Worm (Caenorhabditis elegans) whole organism, young adult: ENCODE data around the gene R08C7.11.
A peak's percentile ranks its signal among the peaks of the same experiment; 100 is the strongest.

Source experiments
- B0019.2 ChIP-seq: fragments of 200-800 bp; sonication (Bioruptor generic); conservative IDR thresholded peaks from 2 replicates; pipeline ENCODE4 v1.3.6; 2022; ENCODE audit warnings: missing genetic modification reagents, missing genetic modification characterization, missing compliant biosample characterization
- C17E4.6 ChIP-seq: fragments of 200-800 bp; sonication (Bioruptor generic); IDR thresholded peaks from 2 replicates; pipeline ENCODE4 v1.3.6; 2022; ENCODE audit warnings: missing genetic modification reagents, missing genetic modification characterization, missing compliant biosample characterization
- F23B12.7 ChIP-seq: sonication (generic microtip); optimal IDR thresholded peaks from 2 replicates; lab custom pipeline; 2017; ENCODE audit warnings: missing genetic modification characterization, mild to moderate bottlenecking, missing compliant biosample characterization, antibody characterized with exemption, moderate library complexity; ENCODE audit not compliant: insufficient read depth
- F33H1.4 ChIP-seq: fragments of 200-800 bp; sonication (Bioruptor generic); IDR thresholded peaks from 2 replicates; pipeline ENCODE4 v1.3.6; 2022; ENCODE audit warnings: missing genetic modification reagents, missing genetic modification characterization, missing compliant biosample characterization
- F49E8.2 ChIP-seq: sonication (generic microtip); optimal IDR thresholded peaks from 3 replicates; lab custom pipeline; 2017; ENCODE audit warnings: missing genetic modification characterization, mild to moderate bottlenecking, missing compliant biosample characterization, antibody characterized with exemption, moderate library complexity; ENCODE audit not compliant: insufficient read depth
- F57C9.4 ChIP-seq: sonication (generic microtip); optimal IDR thresholded peaks from 2 replicates; lab custom pipeline; 2017; ENCODE audit warnings: mild to moderate bottlenecking, missing genetic modification characterization, missing compliant biosample characterization
- K12H6.12 ChIP-seq: fragments of 200-800 bp; sonication (Bioruptor generic); optimal IDR thresholded peaks from 2 replicates; lab custom pipeline; 2018; ENCODE audit warnings: mild to moderate bottlenecking, missing genetic modification characterization, missing compliant biosample characterization
- T26A5.8 ChIP-seq: sonication (generic microtip); optimal IDR thresholded peaks from 2 replicates; lab custom pipeline; 2016; ENCODE audit warnings: missing genetic modification characterization, missing compliant biosample characterization
- Y67H2A.10 ChIP-seq: fragments of 200-800 bp; sonication (Bioruptor generic); conservative IDR thresholded peaks from 2 replicates; pipeline ENCODE4 v1.3.6; 2022; ENCODE audit warnings: missing genetic modification reagents, missing genetic modification characterization, missing compliant biosample characterization
- Y79H2A.3 ChIP-seq: fragments of 200-800 bp; sonication (Bioruptor generic); conservative IDR thresholded peaks from 2 replicates; pipeline ENCODE4 v1.3.6; 2022; ENCODE audit warnings: missing genetic modification reagents, missing genetic modification characterization, missing compliant biosample characterization
- atf-7 ChIP-seq: sonication (generic microtip); optimal IDR thresholded peaks from 2 replicates; lab custom pipeline; 2017; ENCODE audit warnings: mild to moderate bottlenecking, missing genetic modification characterization, missing compliant biosample characterization
- attf-5 ChIP-seq: fragments of 200-800 bp; sonication (Bioruptor generic); optimal IDR thresholded peaks from 2 replicates; lab custom pipeline; 2018; ENCODE audit warnings: mild to moderate bottlenecking, missing genetic modification characterization, missing compliant biosample characterization
- attf-6 ChIP-seq: fragments of 200-800 bp; sonication (Bioruptor generic); IDR thresholded peaks from 2 replicates; pipeline ENCODE4 v1.3.6; 2022; ENCODE audit warnings: missing genetic modification reagents, missing genetic modification characterization, missing compliant biosample characterization
- ccch-3 ChIP-seq: fragments of 200-800 bp; sonication (Bioruptor generic); optimal IDR thresholded peaks from 2 replicates; lab custom pipeline; 2018; ENCODE audit warnings: mild to moderate bottlenecking, missing genetic modification characterization, missing compliant biosample characterization
- cebp-1 ChIP-seq, 2 experiments: fragments of 200-800 bp in 1 of 2; sonication (Bioruptor generic) in 1 of 2; sonication (generic microtip) in 1 of 2; IDR thresholded peaks in 1 of 2; optimal IDR thresholded peaks in 1 of 2; 2 replicates each; pipeline versions ENCODE4 v1.3.6 to Lab custom; 2017 to 2022; ENCODE audit warnings: missing compliant biosample characterization in 2 of 2, missing genetic modification characterization in 2 of 2, mild to moderate bottlenecking in 1 of 2, missing genetic modification reagents in 1 of 2, moderate library complexity in 1 of 2
- cebp-2 ChIP-seq: fragments of 200-800 bp; sonication (Bioruptor generic); IDR thresholded peaks from 2 replicates; pipeline ENCODE4 v1.3.6; 2022; ENCODE audit warnings: missing genetic modification characterization, missing compliant biosample characterization
- ceh-100 ChIP-seq: fragments of 200-800 bp; sonication (Bioruptor generic); IDR thresholded peaks from 2 replicates; pipeline ENCODE4 v1.3.6; 2022; ENCODE audit warnings: missing genetic modification reagents, missing genetic modification characterization, missing compliant biosample characterization
- ceh-40 ChIP-seq: fragments of 200-800 bp; sonication (Bioruptor generic); IDR thresholded peaks from 2 replicates; pipeline ENCODE4 v1.3.6; 2022; ENCODE audit warnings: missing genetic modification characterization, missing compliant biosample characterization
- dpl-1 ChIP-seq: fragments of 150-350 bp; optimal IDR thresholded peaks from 2 replicates; lab custom pipeline; 2014; ENCODE audit warnings: missing biosample characterization, missing genetic modification reagents, missing genetic modification characterization
- efl-1 ChIP-seq: fragments of 150-350 bp; optimal IDR thresholded peaks from 2 replicates; lab custom pipeline; 2014; ENCODE audit warnings: missing biosample characterization, missing genetic modification reagents, missing genetic modification characterization
- egl-18 ChIP-seq: fragments of 200-800 bp; sonication (Bioruptor generic); IDR thresholded peaks from 2 replicates; pipeline ENCODE4 v1.3.6; 2022; ENCODE audit warnings: missing genetic modification reagents, missing genetic modification characterization, missing compliant biosample characterization
- egl-44 ChIP-seq: fragments of 200-800 bp; sonication (Bioruptor generic); IDR thresholded peaks from 2 replicates; pipeline ENCODE4 v1.3.6; 2022; ENCODE audit warnings: missing genetic modification reagents, missing genetic modification characterization, missing compliant biosample characterization
- ekl-4 ChIP-seq: fragments of 200-800 bp; sonication (Bioruptor generic); IDR thresholded peaks from 2 replicates; pipeline ENCODE4 v1.3.6; 2022; ENCODE audit warnings: missing genetic modification reagents, missing genetic modification characterization, missing compliant biosample characterization
- hlh-26 ChIP-seq: fragments of 200-800 bp; sonication (Bioruptor generic); conservative IDR thresholded peaks from 2 replicates; pipeline ENCODE4 v1.3.6; 2022; ENCODE audit warnings: missing genetic modification reagents, missing genetic modification characterization, missing compliant biosample characterization
- hmg-1.2 ChIP-seq: fragments of 200-800 bp; sonication (Bioruptor generic); IDR thresholded peaks from 2 replicates; pipeline ENCODE4 v1.3.6; 2022; ENCODE audit warnings: missing genetic modification reagents, missing genetic modification characterization, missing compliant biosample characterization
- hmg-20 ChIP-seq: fragments of 200-800 bp; sonication (Bioruptor generic); IDR thresholded peaks from 2 replicates; pipeline ENCODE4 v1.3.6; 2022; ENCODE audit warnings: missing genetic modification reagents, missing genetic modification characterization, missing compliant biosample characterization
- hrde-1 ChIP-seq: sonication (generic microtip); optimal IDR thresholded peaks from 2 replicates; lab custom pipeline; 2016; ENCODE audit warnings: missing genetic modification characterization, mild to moderate bottlenecking, missing compliant biosample characterization, moderate library complexity, missing genotype, missing genetic modification reagents, borderline replicate concordance
- hsf-1 ChIP-seq: fragments of 200-800 bp; sonication (Bioruptor generic); IDR thresholded peaks from 2 replicates; pipeline ENCODE4 v1.3.6; 2022; ENCODE audit warnings: missing genetic modification reagents, missing genetic modification characterization, missing compliant biosample characterization
- lag-1 ChIP-seq: fragments of 200-800 bp; sonication (Bioruptor generic); IDR thresholded peaks from 2 replicates; pipeline ENCODE4 v1.3.6; 2022; ENCODE audit warnings: missing genetic modification reagents, missing genetic modification characterization, missing compliant biosample characterization
- lin-54 ChIP-seq: fragments of 200-800 bp; sonication (Bioruptor generic); optimal IDR thresholded peaks from 2 replicates; lab custom pipeline; 2018; ENCODE audit warnings: mild to moderate bottlenecking, missing genetic modification characterization, missing compliant biosample characterization
- lsl-1 ChIP-seq: fragments of 200-800 bp; sonication (Bioruptor generic); optimal IDR thresholded peaks from 2 replicates; lab custom pipeline; 2018; ENCODE audit warnings: mild to moderate bottlenecking, missing genetic modification characterization, moderate library complexity, missing compliant biosample characterization
- madf-3 ChIP-seq: fragments of 200-800 bp; sonication (Bioruptor generic); IDR thresholded peaks from 2 replicates; pipeline ENCODE4 v1.3.6; 2022; ENCODE audit warnings: missing genetic modification reagents, missing genetic modification characterization, missing compliant biosample characterization
- madf-6 ChIP-seq: fragments of 200-800 bp; sonication (Bioruptor generic); IDR thresholded peaks from 2 replicates; pipeline ENCODE4 v1.3.6; 2022; ENCODE audit warnings: missing genetic modification reagents, missing genetic modification characterization, missing compliant biosample characterization
- mxl-1 ChIP-seq: sonication (generic microtip); optimal IDR thresholded peaks from 2 replicates; lab custom pipeline; 2016; ENCODE audit warnings: missing genetic modification characterization, missing compliant biosample characterization
- nfyb-1 ChIP-seq: fragments of 200-800 bp; sonication (Bioruptor generic); IDR thresholded peaks from 2 replicates; pipeline ENCODE4 v1.3.6; 2022; ENCODE audit warnings: missing genetic modification reagents, missing genetic modification characterization, missing compliant biosample characterization
- nhr-90 ChIP-seq: sonication (generic microtip); optimal IDR thresholded peaks from 2 replicates; lab custom pipeline; 2016; ENCODE audit warnings: missing genotype, mild to moderate bottlenecking, missing genetic modification characterization, missing compliant biosample characterization
- pbrm-1 ChIP-seq: fragments of 200-800 bp; sonication (Bioruptor generic); IDR thresholded peaks from 2 replicates; pipeline ENCODE4 v1.3.6; 2022; ENCODE audit warnings: missing genetic modification reagents, missing genetic modification characterization, missing compliant biosample characterization
- rcor-1 ChIP-seq: fragments of 200-800 bp; sonication (Bioruptor generic); IDR thresholded peaks from 2 replicates; pipeline ENCODE4 v1.3.6; 2022; ENCODE audit warnings: missing genetic modification reagents, missing genetic modification characterization, missing compliant biosample characterization
- sea-2 ChIP-seq: fragments of 200-800 bp; sonication (Bioruptor generic); IDR thresholded peaks from 2 replicates; pipeline ENCODE4 v1.3.6; 2022; ENCODE audit warnings: missing genetic modification characterization, missing compliant biosample characterization
- snpc-1.3 ChIP-seq: sonication (generic microtip); optimal IDR thresholded peaks from 2 replicates; lab custom pipeline; 2017; ENCODE audit warnings: missing genetic modification characterization, mild to moderate bottlenecking, missing compliant biosample characterization, antibody characterized with exemption, moderate library complexity, missing genotype, missing genetic modification reagents; ENCODE audit not compliant: insufficient read depth
- snpc-3.4 ChIP-seq: sonication (generic microtip); optimal IDR thresholded peaks from 2 replicates; lab custom pipeline; 2017; ENCODE audit warnings: missing genetic modification characterization, mild to moderate bottlenecking, missing compliant biosample characterization, antibody characterized with exemption, moderate library complexity, missing genotype, missing genetic modification reagents
- snpc-4 ChIP-seq, 5 experiments: fragments of 150-350 bp in 1 of 5; sonication (generic microtip) in 4 of 5; optimal IDR thresholded peaks; 2 replicates each; lab custom pipeline; 2014 to 2018; ENCODE audit warnings: missing genetic modification characterization in 5 of 5, missing biosample characterization in 3 of 5, antibody characterized with exemption in 2 of 5, mild to moderate bottlenecking in 2 of 5, missing compliant biosample characterization in 2 of 5, missing genotype in 2 of 5, moderate library complexity in 2 of 5, missing genetic modification reagents in 1 of 5
- tbp1 ChIP-seq: fragments of 200-800 bp; sonication (Bioruptor generic); optimal IDR thresholded peaks from 2 replicates; lab custom pipeline; 2018; ENCODE audit warnings: mild to moderate bottlenecking, missing genetic modification characterization, missing compliant biosample characterization
- zfh-2 ChIP-seq: fragments of 200-800 bp; sonication (Bioruptor generic); conservative IDR thresholded peaks from 2 replicates; pipeline ENCODE4 v1.3.6; 2022; ENCODE audit warnings: missing genetic modification reagents, missing genetic modification characterization, missing compliant biosample characterization
- ztf-26 ChIP-seq: sonication (generic microtip); optimal IDR thresholded peaks from 2 replicates; lab custom pipeline; 2017; ENCODE audit warnings: missing genetic modification characterization, missing compliant biosample characterization

R08C7.11 gene

ce11 chrIV:4447367-4447766, 7.4 kb downstream of the R08C7.11 start (continued):
- no peak for TF ChIP-seq hmg-20 (GFP tag; lab: Robert Waterston, UW)
- no peak for TF ChIP-seq nhr-90 (tag; lab: Kevin White, UChicago)
- TF ChIP-seq dpl-1 (GFP tag; lab: Kevin White, UChicago) = peak; percentile 30
- no peak for TF ChIP-seq cebp-2 (GFP tag; lab: Robert Waterston, UW)
- no peak for TF ChIP-seq Y67H2A.10
- TF ChIP-seq zfh-2 (GFP tag; lab: Robert Waterston, UW) = 0 out of 2 replicates have a peak, but pooled peaks have one; percentile 13
- TF ChIP-seq K12H6.12 = no peak
- no peak for TF ChIP-seq ccch-3

ce11 chrIV:4447284-4447366, 7.6 kb downstream of the R08C7.11 start, which contains the start of gene chat-1:
chat-1 (plus strand) TSS chrIV:4447331.
- no peak for TF ChIP-seq egl-44 (GFP tag; lab: Robert Waterston, UW)
- TF ChIP-seq lag-1 (GFP tag; lab: Robert Waterston, UW) = no peak
- TF ChIP-seq atf-7 (tag; lab: Kevin White, UChicago) = no peak
- no peak for TF ChIP-seq ztf-26
- TF ChIP-seq T26A5.8 (tag; lab: Kevin White, UChicago) = no peak
- TF ChIP-seq egl-18 = no peak
- no peak for TF ChIP-seq mxl-1 (tag; lab: Kevin White, UChicago)
- TF ChIP-seq ceh-100 = no peak
- no peak for TF ChIP-seq hlh-26 (GFP tag; lab: Robert Waterston, UW)

ce11 chrIV:4446884-4447283, 7.9 kb downstream of the R08C7.11 start:
- TF ChIP-seq rcor-1 (GFP tag; lab: Robert Waterston, UW) (peak; percentile 48; the same call in 1 of the 2 replicates), snpc-1.3 (tag; lab: Kevin White, UChicago) (peak; percentile 39), cebp-1 (GFP tag; IDR thresholded peaks at IDR 0.05; lab: Robert Waterston, UW) (no peak), cebp-1 (tag; optimal IDR thresholded peaks at IDR 0.05; lab: Kevin White, UChicago) (no peak), ceh-40 (GFP tag; lab: Robert Waterston, UW) (0 out of 2 replicates have a peak, but pooled peaks have one; percentile 31), hmg-1.2 (GFP tag; lab: Robert Waterston, UW) (peak; percentile 52), F57C9.4 (tag; lab: Kevin White, UChicago) (no peak), snpc-4 (GFP tag; optimal IDR thresholded peaks at IDR 0.05; lab: Kevin White, UChicago) (no peak), snpc-4 (tag; optimal IDR thresholded peaks at IDR 0.05; lab: Kevin White, UChicago) (peak in 1 of 4 experiments; percentile 17), ztf-26 (no peak), lsl-1 (GFP tag; lab: Kevin White, UChicago) (peak; percentile 12), nfyb-1 (GFP tag; lab: Robert Waterston, UW) (0 out of 2 replicates have a peak, but pooled peaks have one; percentile 15), mxl-1 (tag; lab: Kevin White, UChicago) (no peak), hrde-1 (tag; lab: Kevin White, UChicago) (peak; percentile 13), snpc-3.4 (tag; lab: Kevin White, UChicago) (peak; percentile 35), madf-3 (GFP tag; lab: Robert Waterston, UW) (0 out of 2 replicates have a peak, but pooled peaks have one; percentile 56), F23B12.7 (tag; lab: Kevin White, UChicago) (no peak), tbp1 (GFP tag; lab: Kevin White, UChicago) (peak; percentile 13), lin-54 (GFP tag; lab: Kevin White, UChicago) (peak; percentile 29), F33H1.4 (GFP tag; lab: Robert Waterston, UW) (peak; percentile 40), C17E4.6 (GFP tag; lab: Robert Waterston, UW) (0 out of 2 replicates have a peak, but pooled peaks have one; percentile 61), Y79H2A.3 (peak; percentile 74; the same call in 1 of the 2 replicates), B0019.2 (GFP tag; lab: Robert Waterston, UW) (no peak), ceh-100 (peak; percentile 39), F49E8.2 (tag; lab: Kevin White, UChicago) (peak; percentile 20), pbrm-1 (GFP tag; lab: Robert Waterston, UW) (peak; percentile 63; the same call in 1 of the 2 replicates), efl-1 (peak; percentile 3), ekl-4 (GFP tag; lab: Robert Waterston, UW) (0 out of 2 replicates have a peak, but pooled peaks have one; percentile 19), hsf-1 (GFP tag; lab: Robert Waterston, UW) (peak; percentile 66), sea-2 (GFP tag; lab: Robert Waterston, UW) (no peak), attf-5 (GFP tag; lab: Kevin White, UChicago) (peak; percentile 1), attf-6 (GFP tag; lab: Robert Waterston, UW) (peak; percentile 63), madf-6 (GFP tag; lab: Robert Waterston, UW) (peak; percentile 74)
